Worm (Caenorhabditis elegans) whole organism, young adult: ENCODE results near the gene T02C1.1.

Source experiments
- C17E4.6 ChIP-seq: fragments of 200-800 bp; sonication (Bioruptor generic); IDR thresholded peaks from 2 replicates; pipeline ENCODE4 v1.3.6; 2022; ENCODE audit warnings: missing genetic modification reagents, missing genetic modification characterization, missing compliant biosample characterization
- F33H1.4 ChIP-seq: fragments of 200-800 bp; sonication (Bioruptor generic); IDR thresholded peaks from 2 replicates; pipeline ENCODE4 v1.3.6; 2022; ENCODE audit warnings: missing genetic modification reagents, missing genetic modification characterization, missing compliant biosample characterization
- F49E8.2 ChIP-seq: sonication (generic microtip); optimal IDR thresholded peaks from 3 replicates; lab custom pipeline; 2017; ENCODE audit warnings: missing genetic modification characterization, mild to moderate bottlenecking, missing compliant biosample characterization, antibody characterized with exemption, moderate library complexity; ENCODE audit not compliant: insufficient read depth
- bed-1 ChIP-seq: fragments of 200-800 bp; sonication (Bioruptor generic); IDR thresholded peaks from 2 replicates; pipeline ENCODE4 v1.3.6; 2022; ENCODE audit warnings: missing genetic modification reagents, missing genetic modification characterization, missing compliant biosample characterization
- ceh-91 ChIP-seq: fragments of 200-800 bp; sonication (Bioruptor generic); IDR thresholded peaks from 2 replicates; pipeline ENCODE4 v1.3.6; 2022; ENCODE audit warnings: missing genetic modification reagents, missing genetic modification characterization, missing compliant biosample characterization
- efl-1 ChIP-seq: fragments of 150-350 bp; optimal IDR thresholded peaks from 2 replicates; lab custom pipeline; 2014; ENCODE audit warnings: missing biosample characterization, missing genetic modification reagents, missing genetic modification characterization
- hlh-12 ChIP-seq: sonication (generic microtip); optimal IDR thresholded peaks from 2 replicates; lab custom pipeline; 2016; ENCODE audit warnings: missing genetic modification characterization, missing compliant biosample characterization
- hmg-1.2 ChIP-seq: fragments of 200-800 bp; sonication (Bioruptor generic); IDR thresholded peaks from 2 replicates; pipeline ENCODE4 v1.3.6; 2022; ENCODE audit warnings: missing genetic modification reagents, missing genetic modification characterization, missing compliant biosample characterization
- lag-1 ChIP-seq: fragments of 200-800 bp; sonication (Bioruptor generic); IDR thresholded peaks from 2 replicates; pipeline ENCODE4 v1.3.6; 2022; ENCODE audit warnings: missing genetic modification reagents, missing genetic modification characterization, missing compliant biosample characterization
- mxl-1 ChIP-seq: sonication (generic microtip); optimal IDR thresholded peaks from 2 replicates; lab custom pipeline; 2016; ENCODE audit warnings: missing genetic modification characterization, missing compliant biosample characterization
- sdz-38 ChIP-seq: sonication (generic microtip); optimal IDR thresholded peaks from 2 replicates; lab custom pipeline; 2016; ENCODE audit warnings: missing genotype, missing genetic modification characterization, missing compliant biosample characterization
- snpc-1.3 ChIP-seq: sonication (generic microtip); optimal IDR thresholded peaks from 2 replicates; lab custom pipeline; 2017; ENCODE audit warnings: missing genetic modification characterization, mild to moderate bottlenecking, missing compliant biosample characterization, antibody characterized with exemption, moderate library complexity, missing genotype, missing genetic modification reagents; ENCODE audit not compliant: insufficient read depth
- sptf-2 ChIP-seq: fragments of 200-800 bp; sonication (Bioruptor generic); optimal IDR thresholded peaks from 2 replicates; lab custom pipeline; 2018; ENCODE audit warnings: mild to moderate bottlenecking, missing genetic modification characterization, missing compliant biosample characterization
- unc-130 ChIP-seq: sonication (generic microtip); optimal IDR thresholded peaks from 2 replicates; lab custom pipeline; 2016; ENCODE audit warnings: missing genetic modification reagents, missing genetic modification characterization, missing compliant biosample characterization

ce11 chrIII:9231173-9231572 lies 16.2 kb upstream of the T02C1.1 start, which contains the start of gene T23G5.3:
- TF ChIP-seq hmg-1.2 (GFP tag; lab: Robert Waterston, UW) (no peak), C17E4.6 (GFP tag; lab: Robert Waterston, UW) (no peak), efl-1 (GFP tag; lab: Kevin White, UChicago) (no peak), sptf-2 (GFP tag; lab: Kevin White, UChicago) (no peak), bed-1 (GFP tag; lab: Robert Waterston, UW) (no peak), F49E8.2 (tag; lab: Kevin White, UChicago) (no peak), ceh-91 (GFP tag; lab: Robert Waterston, UW) (no peak), unc-130 (no peak), snpc-1.3 (tag; lab: Kevin White, UChicago) (no peak), F33H1.4 (GFP tag; lab: Robert Waterston, UW) (no peak), lag-1 (GFP tag; lab: Robert Waterston, UW) (no peak), sdz-38 (tag; lab: Kevin White, UChicago) (no peak), hlh-12 (no peak), mxl-1 (no peak)
